Worm (Caenorhabditis elegans): ENCODE data around the gene mec-5.

- no peak for TF ChIP-seq jun-1 (tag; optimal IDR thresholded peaks at IDR 0.05)
- no peak for TF ChIP-seq pqm-1 (tag; optimal IDR thresholded peaks at IDR 0.05)
- TF ChIP-seq unc-62 (GFP tag; optimal IDR thresholded peaks at IDR 0.05) = no peak
- TF ChIP-seq nhr-237 (tag; optimal IDR thresholded peaks at IDR 0.05) = no peak
- no peak for TF ChIP-seq lsy-12 (tag; optimal IDR thresholded peaks at IDR 0.05)
- no peak for TF ChIP-seq unc-39 (tag; optimal IDR thresholded peaks at IDR 0.05)
- TF ChIP-seq nhr-28 (tag; optimal IDR thresholded peaks at IDR 0.05) = no peak
- no peak for TF ChIP-seq pha-4 (tag; optimal IDR thresholded peaks at IDR 0.05)
- no peak for TF ChIP-seq nhr-12 (tag; optimal IDR thresholded peaks at IDR 0.05)
- TF ChIP-seq lin-39 (tag; optimal IDR thresholded peaks at IDR 0.05) = no peak
- no peak for TF ChIP-seq egl-27 (tag; optimal IDR thresholded peaks at IDR 0.05)
- no peak for TF ChIP-seq nhr-25 (tag; optimal IDR thresholded peaks at IDR 0.05)
- no peak for TF ChIP-seq elt-3 (tag; optimal IDR thresholded peaks at IDR 0.05)
- TF ChIP-seq mml-1 (tag; optimal IDR thresholded peaks at IDR 0.05) = no peak
These were observed 26.8 kb upstream of the mec-5 start, which contains the start of the genes F31B9.4 and F31B9.2 for ce11 chrX:15917000-15917399.
